Fruit fly (Drosophila melanogaster) whole organism, embryonic: ENCODE measurements around the gene borr.

Experiments
- CG1602 ChIP-seq: fragments of 200-800 bp; sonication (Bioruptor generic); optimal IDR thresholded peaks from 3 replicates; lab custom pipeline; 2016; ENCODE audit warnings: missing biosample characterization, missing genetic modification characterization
- CG3838 ChIP-seq: fragments of 200-800 bp; sonication (Bioruptor generic); optimal IDR thresholded peaks from 3 replicates; lab custom pipeline; 2016; ENCODE audit warnings: missing biosample characterization, missing genetic modification characterization
- CG9215 ChIP-seq: fragments of 200-800 bp; sonication (Bioruptor generic); IDR thresholded peaks from 2 replicates; pipeline ENCODE4 v1.3.6; 2022; ENCODE audit warnings: missing biosample characterization, missing genetic modification characterization
- Gsc ChIP-seq: fragments of 200-800 bp; sonication (Bioruptor generic); IDR thresholded peaks from 2 replicates; pipeline ENCODE4 v1.3.6; 2022; ENCODE audit warnings: missing biosample characterization, missing genetic modification characterization
- Sin3A ChIP-seq: fragments of >200 bp; optimal IDR thresholded peaks from 2 replicates; lab custom pipeline; 2018
- insv ChIP-seq, 2 experiments: fragments of 200-800 bp; sonication (Bioruptor generic); optimal IDR thresholded peaks; 3 replicates each; lab custom pipeline; 2016 to 2018; ENCODE audit warnings: missing biosample characterization in 2 of 2, missing genetic modification characterization in 2 of 2
- row ChIP-seq: fragments of 200-800 bp; sonication (Bioruptor generic); IDR thresholded peaks from 3 replicates; pipeline ENCODE4 v1.3.6; 2022; ENCODE audit warnings: missing biosample characterization, missing genetic modification characterization

dm6 chr2L:9223266-9223665 is 29.7 kb downstream of the borr start:
- no peak for TF ChIP-seq row
- no peak for TF ChIP-seq Sin3A (lab: Kevin White, UChicago)
- TF ChIP-seq CG9215 (GFP tag; lab: Robert Waterston, UW) = no peak
- no peak for TF ChIP-seq Gsc (GFP tag; lab: Robert Waterston, UW)
- TF ChIP-seq CG3838 = no peak
- TF ChIP-seq CG1602 (GFP tag; lab: Kevin White, UChicago) = no peak
- TF ChIP-seq insv (GFP tag; optimal IDR thresholded peaks at IDR 0.05; lab: Kevin White, UChicago) = no peak
